Worm (Caenorhabditis elegans) whole organism, mixed stage, embryonic: ENCODE measurements around the gene F07C4.10.

Source experiments
- blmp-1 ChIP-seq: fragments of 150-350 bp; optimal IDR thresholded peaks from 2 replicates; lab custom pipeline; 2014; ENCODE audit warnings: missing biosample characterization, missing genetic modification characterization
- ceh-43 ChIP-seq: fragments of 200-800 bp; sonication (Bioruptor generic); optimal IDR thresholded peaks from 2 replicates; lab custom pipeline; 2018; ENCODE audit warnings: mild to moderate bottlenecking, missing genetic modification characterization, moderate library complexity, missing compliant biosample characterization
- lin-13 ChIP-seq: fragments of 150-350 bp; optimal IDR thresholded peaks from 2 replicates; lab custom pipeline; 2014; ENCODE audit warnings: missing biosample characterization, missing genetic modification characterization
- lsy-2 ChIP-seq: fragments of 150-350 bp; optimal IDR thresholded peaks from 2 replicates; lab custom pipeline; 2014; ENCODE audit warnings: missing biosample characterization, missing genetic modification characterization
- mab-5 ChIP-seq: fragments of 150-350 bp; optimal IDR thresholded peaks from 2 replicates; lab custom pipeline; 2014; ENCODE audit warnings: missing biosample characterization, missing genetic modification characterization
- nhr-12 ChIP-seq: fragments of 150-350 bp; optimal IDR thresholded peaks from 2 replicates; lab custom pipeline; 2014; ENCODE audit warnings: missing biosample characterization, missing genetic modification characterization
- nhr-237 ChIP-seq: fragments of 150-350 bp; optimal IDR thresholded peaks from 2 replicates; lab custom pipeline; 2014; ENCODE audit warnings: missing biosample characterization, missing genetic modification characterization
- unc-39 ChIP-seq: fragments of 150-350 bp; optimal IDR thresholded peaks from 2 replicates; lab custom pipeline; 2014; ENCODE audit warnings: missing biosample characterization, missing genetic modification characterization
- unc-62 ChIP-seq: fragments of 150-350 bp; optimal IDR thresholded peaks from 2 replicates; lab custom pipeline; 2014; ENCODE audit warnings: missing biosample characterization, missing genetic modification reagents, missing genetic modification characterization

DNA sequence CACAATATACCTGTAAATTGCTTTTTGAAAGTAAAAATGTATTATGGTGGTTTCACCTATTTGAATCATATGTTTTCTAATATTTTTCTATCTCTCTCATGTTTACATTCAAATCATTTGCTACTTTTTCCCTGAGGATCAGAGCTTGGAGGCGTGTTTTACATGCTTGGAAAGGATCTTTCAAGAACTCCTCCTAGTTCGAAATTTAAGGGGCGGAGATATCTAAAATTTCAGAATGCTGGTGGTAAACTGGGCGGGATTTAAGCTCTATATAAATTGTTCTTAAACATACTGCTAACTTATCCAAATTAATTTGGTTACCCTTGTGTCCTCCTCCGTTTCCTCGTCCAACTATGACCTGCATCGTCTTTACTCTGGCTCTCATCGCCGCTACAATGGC is 28.3 kb upstream of the F07C4.10 start, which contains the start of gene C12D5.5:
- no peak for TF ChIP-seq ceh-43
- TF ChIP-seq unc-39 (tag; lab: Kevin White, UChicago), result no peak
- TF ChIP-seq blmp-1 (tag; lab: Kevin White, UChicago), result no peak
- TF ChIP-seq unc-62 (GFP tag; lab: Kevin White, UChicago), result no peak
- no peak for TF ChIP-seq lin-13 (tag; lab: Kevin White, UChicago)
- no peak for TF ChIP-seq nhr-237
- no peak for TF ChIP-seq mab-5 (tag; lab: Kevin White, UChicago)
- no peak for TF ChIP-seq nhr-12 (tag; lab: Kevin White, UChicago)
- TF ChIP-seq lsy-2 (tag; lab: Kevin White, UChicago), result no peak
